Worm (Caenorhabditis elegans): ENCODE data around the gene nas-4.

nas-4 gene

DNA sequence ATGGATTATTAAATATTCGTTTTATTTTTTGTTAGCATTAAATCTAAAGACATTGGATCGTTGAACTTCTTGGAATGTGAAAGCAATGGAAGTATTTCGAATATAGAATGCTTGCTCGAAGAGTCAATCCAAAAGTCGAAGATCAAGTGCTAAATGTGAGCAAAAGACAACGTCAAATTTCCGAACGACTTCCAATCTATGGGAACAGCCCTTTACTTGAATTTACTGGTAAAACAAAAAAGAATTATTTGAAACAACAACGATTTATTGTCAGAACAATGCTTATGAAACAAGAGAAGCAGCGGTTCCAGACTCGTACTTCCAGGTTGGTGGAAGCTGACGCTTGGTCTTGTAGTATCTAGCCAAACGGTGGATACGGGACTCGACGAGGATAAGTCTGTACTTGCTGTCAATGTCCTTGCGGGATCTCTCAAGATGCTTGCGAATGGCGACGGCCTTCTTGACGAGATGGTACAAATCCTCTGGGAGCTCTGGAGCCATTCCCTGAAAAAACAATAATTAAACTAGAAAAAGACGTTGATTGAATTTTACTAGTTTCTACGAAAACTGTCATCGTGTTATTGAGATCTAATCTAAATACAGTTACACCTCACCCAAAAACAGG is 41.5 kb downstream of the nas-4 start:
- TF ChIP-seq egl-44 (GFP tag; IDR thresholded peaks at IDR 0.05) = peak; percentile 15
- peak; percentile 82 for TF ChIP-seq F57A8.1 (GFP tag; optimal IDR thresholded peaks at IDR 0.05)
- no peak for TF ChIP-seq egl-18 (GFP tag; IDR thresholded peaks at IDR 0.05)
- peak; percentile 32 for TF ChIP-seq snpc-1.3 (tag; optimal IDR thresholded peaks at IDR 0.05; ENCODE audit: insufficient read depth)
- no peak for TF ChIP-seq hlh-12 (tag; optimal IDR thresholded peaks at IDR 0.05)
- TF ChIP-seq F37B4.10 (GFP tag; IDR thresholded peaks at IDR 0.05) = 0 out of 2 replicates have a peak, but pooled peaks have one; percentile 33
- peak; percentile 76 for TF ChIP-seq die-1 (tag; optimal IDR thresholded peaks at IDR 0.05)
- no peak for TF ChIP-seq tbx-9 (tag; optimal IDR thresholded peaks at IDR 0.05; ENCODE audit: borderline replicate concordance)
- no peak for TF ChIP-seq madf-10 (tag; optimal IDR thresholded peaks at IDR 0.05)
- TF ChIP-seq snpc-4 (GFP tag; optimal IDR thresholded peaks at IDR 0.05) = peak; percentile 69
- peak in 2 of 4 experiments; percentile 10 to 63 for TF ChIP-seq snpc-4 (tag; optimal IDR thresholded peaks at IDR 0.05)
- peak; percentile 82 for TF ChIP-seq unc-130 (GFP tag; optimal IDR thresholded peaks at IDR 0.05)
- TF ChIP-seq madf-6 (GFP tag; IDR thresholded peaks at IDR 0.05) = peak; percentile 77
- TF ChIP-seq pha-4 (tag; optimal IDR thresholded peaks at IDR 0.05) = no peak
- TF ChIP-seq somi-1 (GFP tag; optimal IDR thresholded peaks at IDR 0.05) = peak; percentile 38
- no peak for TF ChIP-seq B0019.2 (GFP tag; conservative IDR thresholded peaks at IDR 0.05)
- no peak for TF ChIP-seq K12H6.12 (tag; optimal IDR thresholded peaks at IDR 0.05)
- no peak for TF ChIP-seq nhr-80 (tag; optimal IDR thresholded peaks at IDR 0.05)
- peak in 1 of 2 experiments; percentile 47 for TF ChIP-seq rec-8 (tag; optimal IDR thresholded peaks at IDR 0.05)
- TF ChIP-seq nhr-90 (tag; optimal IDR thresholded peaks at IDR 0.05) = peak; percentile 46
- TF ChIP-seq ztf-3 (GFP tag; optimal IDR thresholded peaks at IDR 0.05) = no peak
- no peak for TF ChIP-seq ama-1 (optimal IDR thresholded peaks at IDR 0.05)
- peak in 1 of 2 experiments; percentile 82 for TF ChIP-seq ama-1 (GFP tag; optimal IDR thresholded peaks at IDR 0.05)
- TF ChIP-seq mel-28 (tag; optimal IDR thresholded peaks at IDR 0.05; ENCODE audit: borderline replicate concordance) = no peak
- no peak for TF ChIP-seq bed-2 (GFP tag; IDR thresholded peaks at IDR 0.05)
- TF ChIP-seq F23B12.7 (tag; optimal IDR thresholded peaks at IDR 0.05; ENCODE audit: insufficient read depth) = peak; percentile 62
- peak; percentile 56; the same call in 1 of the 2 replicates for TF ChIP-seq Y95B8A.8 (GFP tag; IDR thresholded peaks at IDR 0.05)
- peak; percentile 85 for TF ChIP-seq ekl-4 (GFP tag; IDR thresholded peaks at IDR 0.05)
- TF ChIP-seq T26A5.8 (tag; optimal IDR thresholded peaks at IDR 0.05) = peak; percentile 57
- peak; percentile 20 for TF ChIP-seq attf-5 (GFP tag; optimal IDR thresholded peaks at IDR 0.05)
- no peak; the same call in 1 of the 2 replicates for TF ChIP-seq hmg-20 (GFP tag; IDR thresholded peaks at IDR 0.05)
- TF ChIP-seq ztf-26 (tag; optimal IDR thresholded peaks at IDR 0.05) = no peak
- TF ChIP-seq F55B11.4 (tag; optimal IDR thresholded peaks at IDR 0.05; ENCODE audit: borderline replicate concordance, insufficient read depth) = no peak
- peak; percentile 49 for TF ChIP-seq sptf-2 (GFP tag; optimal IDR thresholded peaks at IDR 0.05)
- peak; percentile 51 for TF ChIP-seq T07F8.4 (tag; optimal IDR thresholded peaks at IDR 0.05)
- TF ChIP-seq aptf-3 (GFP tag; IDR thresholded peaks at IDR 0.05) = no peak
- TF ChIP-seq pbrm-1 (GFP tag; IDR thresholded peaks at IDR 0.05) = peak; percentile 57; the same call in 1 of the 2 replicates
- no peak for TF ChIP-seq nfya-1 (tag; optimal IDR thresholded peaks at IDR 0.05; ENCODE audit: borderline replicate concordance, insufficient read depth)
- no peak for TF ChIP-seq ztf-25 (GFP tag; IDR thresholded peaks at IDR 0.05)
- peak; percentile 34; the same call in 1 of the 2 replicates for TF ChIP-seq ceh-40 (GFP tag; IDR thresholded peaks at IDR 0.05)
- TF ChIP-seq D2030.7 (GFP tag; IDR thresholded peaks at IDR 0.05) = peak; percentile 58
- TF ChIP-seq hrde-1 (tag; optimal IDR thresholded peaks at IDR 0.05; ENCODE audit: borderline replicate concordance) = peak; percentile 98
- TF ChIP-seq sdz-38 (tag; optimal IDR thresholded peaks at IDR 0.05) = no peak
- TF ChIP-seq akir-1 (GFP tag; optimal IDR thresholded peaks at IDR 0.05) = no peak
- TF ChIP-seq dpff-1 (tag; optimal IDR thresholded peaks at IDR 0.05) = no peak
- TF ChIP-seq F10E7.11 (tag; optimal IDR thresholded peaks at IDR 0.05) = no peak
- no peak for TF ChIP-seq ceh-27 (GFP tag; optimal IDR thresholded peaks at IDR 0.05)
- peak; percentile 43 for TF ChIP-seq F52B5.7 (tag; optimal IDR thresholded peaks at IDR 0.05)
